Worm (Caenorhabditis elegans) whole organism, L3 larva: ENCODE measurements around the gene C49F5.5.

Experiments used
- ceh-16 ChIP-seq: sonication (generic microtip); optimal IDR thresholded peaks from 2 replicates; lab custom pipeline; 2017; ENCODE audit warnings: missing biosample characterization, missing genetic modification characterization
- elt-1 ChIP-seq: fragments of 150-350 bp; optimal IDR thresholded peaks from 2 replicates; lab custom pipeline; 2014; ENCODE audit warnings: missing biosample characterization, missing genetic modification characterization
- lin-39 ChIP-seq: fragments of 150-350 bp; optimal IDR thresholded peaks from 2 replicates; lab custom pipeline; 2018; ENCODE audit warnings: missing biosample characterization, missing genetic modification reagents, missing genetic modification characterization
- nfya-1 ChIP-seq: sonication (generic microtip); optimal IDR thresholded peaks from 2 replicates; lab custom pipeline; 2017; ENCODE audit warnings: missing genetic modification characterization, mild to moderate bottlenecking, missing compliant biosample characterization, antibody characterized with exemption, moderate library complexity; ENCODE audit not compliant: insufficient read depth
- nhr-11 ChIP-seq: fragments of 150-350 bp; optimal IDR thresholded peaks from 2 replicates; lab custom pipeline; 2014; ENCODE audit warnings: missing biosample characterization, missing genetic modification characterization
- pqm-1 ChIP-seq: fragments of 150-350 bp; optimal IDR thresholded peaks from 2 replicates; lab custom pipeline; 2017; ENCODE audit warnings: missing biosample characterization, missing genetic modification characterization, inconsistent platforms

DNA sequence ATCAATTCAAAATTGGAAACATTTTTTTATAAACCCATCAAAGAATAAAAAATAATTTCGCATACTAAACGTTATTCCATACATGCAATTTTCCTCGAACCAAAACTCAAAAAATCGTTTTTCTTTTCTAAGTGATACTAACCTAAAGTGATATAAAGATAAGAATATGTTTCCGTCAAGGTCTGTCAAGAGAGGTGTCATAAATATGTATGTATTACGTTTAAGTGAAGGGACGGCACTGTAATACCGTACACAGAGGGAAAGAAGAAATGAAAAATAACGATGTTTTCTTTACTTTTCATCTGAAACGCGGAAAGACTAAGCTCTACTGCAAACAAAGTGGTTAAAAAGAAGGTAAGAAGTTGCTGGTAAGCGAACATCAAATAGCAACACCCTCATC, 20.5 kb downstream of the C49F5.5 start:
- TF ChIP-seq ceh-16 = no peak
- no peak for TF ChIP-seq lin-39 (tag; lab: Kevin White, UChicago)
- no peak for TF ChIP-seq nfya-1 (tag; lab: Kevin White, UChicago)
- TF ChIP-seq nhr-11 (tag; lab: Kevin White, UChicago) = no peak
- TF ChIP-seq pqm-1 = no peak
- TF ChIP-seq elt-1 = no peak
